1 fruit fly cellular context compared by ENCODE assay signal in genomic region chr2L:2380805-2381204, dm6.
TF ChIP-seq lines count a peak whose summit lies in the region.

TSS of gene Eogt (plus strand) at chr2L:2381097.

TF ChIP-seq in whole organism, embryonic, 481 proteins besides CTCF, POLR2A, EP300 and RAD21 (continued from another document and continues in another):
- peak; percentile 86 for TF ChIP-seq CG18011 (GFP tag; optimal IDR thresholded peaks at IDR 0.05; lab: Kevin White, UChicago)
- TF ChIP-seq CG8290 (GFP tag; optimal IDR thresholded peaks at IDR 0.05; lab: Kevin White, UChicago): peak; percentile 84
- peak; percentile 58 to 98 for TF ChIP-seq CG8290 (tag; optimal IDR thresholded peaks at IDR 0.05; lab: Kevin White, UChicago)
- peak; percentile 88 for TF ChIP-seq CG17385 (GFP tag; optimal IDR thresholded peaks at IDR 0.05; lab: Kevin White, UChicago)
- TF ChIP-seq kni (GFP tag; optimal IDR thresholded peaks at IDR 0.05; lab: Kevin White, UChicago): peak; percentile 43
- peak; percentile 83 for TF ChIP-seq CG7271 (tag; optimal IDR thresholded peaks at IDR 0.05; lab: Kevin White, UChicago)
- peak; percentile 61 for TF ChIP-seq CG5180 (GFP tag; optimal IDR thresholded peaks at IDR 0.05; lab: Kevin White, UChicago)
- peak; percentile 82; the same call in 2 of the 3 replicates for TF ChIP-seq sr (GFP tag; IDR thresholded peaks at IDR 0.05; lab: Robert Waterston, UW)
- TF ChIP-seq pita (GFP tag; optimal IDR thresholded peaks at IDR 0.05; lab: Kevin White, UChicago): peak; percentile 64
- peak; percentile 68 for TF ChIP-seq D19B (GFP tag; optimal IDR thresholded peaks at IDR 0.05; lab: Kevin White, UChicago)
- peak; percentile 92 for TF ChIP-seq CG2678 (tag; optimal IDR thresholded peaks at IDR 0.05; lab: Kevin White, UChicago)
- TF ChIP-seq CG11085 (GFP tag; IDR thresholded peaks at IDR 0.05; lab: Robert Waterston, UW): peak; percentile 92
- no peak for TF ChIP-seq her (GFP tag; optimal IDR thresholded peaks at IDR 0.05; lab: Kevin White, UChicago)
- TF ChIP-seq CG32767 (GFP tag; IDR thresholded peaks at IDR 0.05; lab: Robert Waterston, UW): peak; percentile 94
- peak; percentile 95 for TF ChIP-seq CG3847 (GFP tag; IDR thresholded peaks at IDR 0.05; lab: Robert Waterston, UW)
- peak; percentile 68 for TF ChIP-seq Elba2 (GFP tag; optimal IDR thresholded peaks at IDR 0.05; lab: Kevin White, UChicago)
- TF ChIP-seq CG7372 (GFP tag; IDR thresholded peaks at IDR 0.05; lab: Robert Waterston, UW): peak; percentile 94
- peak; percentile 69 to 90 for TF ChIP-seq chif (GFP tag; optimal IDR thresholded peaks at IDR 0.05; lab: Kevin White, UChicago)
- peak; percentile 77 for TF ChIP-seq Adf1 (GFP tag; IDR thresholded peaks at IDR 0.05; lab: Robert Waterston, UW)
- no peak for TF ChIP-seq ash1 (GFP tag; optimal IDR thresholded peaks at IDR 0.05; lab: Kevin White, UChicago)
- TF ChIP-seq CG10565 (GFP tag; optimal IDR thresholded peaks at IDR 0.05; lab: Kevin White, UChicago): peak; percentile 54
- TF ChIP-seq Mrtf (GFP tag; IDR thresholded peaks at IDR 0.05; lab: Robert Waterston, UW): peak; percentile 91
- peak; percentile 84; the same call in 1 of the 2 replicates for TF ChIP-seq aop (GFP tag; IDR thresholded peaks at IDR 0.05; lab: Robert Waterston, UW)
- peak; percentile 50 for TF ChIP-seq CG7987 (GFP tag; optimal IDR thresholded peaks at IDR 0.05; lab: Kevin White, UChicago)
- peak; percentile 94 for TF ChIP-seq Drgx (GFP tag; IDR thresholded peaks at IDR 0.05; lab: Robert Waterston, UW)
- peak; percentile 88 for TF ChIP-seq toy (GFP tag; IDR thresholded peaks at IDR 0.05; lab: Robert Waterston, UW)
- peak; percentile 82 for TF ChIP-seq Blimp-1 (GFP tag; optimal IDR thresholded peaks at IDR 0.05; lab: Kevin White, UChicago)
- peak in 1 of 3 experiments; percentile 93 for TF ChIP-seq lola (GFP tag; optimal IDR thresholded peaks at IDR 0.05; lab: Kevin White, UChicago)
- TF ChIP-seq CG7786 (GFP tag; optimal IDR thresholded peaks at IDR 0.05; lab: Kevin White, UChicago): peak; percentile 55
- peak; percentile 91 for TF ChIP-seq CG4820 (GFP tag; optimal IDR thresholded peaks at IDR 0.05; lab: Kevin White, UChicago)
- TF ChIP-seq CG12744 (GFP tag; optimal IDR thresholded peaks at IDR 0.05; lab: Kevin White, UChicago): peak; percentile 68
- peak; percentile 43 for TF ChIP-seq CG6765 (GFP tag; optimal IDR thresholded peaks at IDR 0.05; lab: Kevin White, UChicago)
- peak; percentile 95 for TF ChIP-seq CG6272 (GFP tag; IDR thresholded peaks at IDR 0.05; lab: Robert Waterston, UW)
- TF ChIP-seq vnd (GFP tag; IDR thresholded peaks at IDR 0.05; lab: Robert Waterston, UW; ENCODE audit: partially characterized antibody): no peak
- TF ChIP-seq MESR4 (GFP tag; optimal IDR thresholded peaks at IDR 0.05; lab: Kevin White, UChicago): no peak
- peak; percentile 85; the same call in 1 of the 2 replicates for TF ChIP-seq ham (GFP tag; IDR thresholded peaks at IDR 0.05; lab: Robert Waterston, UW)
- no peak for TF ChIP-seq CG7963 (GFP tag; IDR thresholded peaks at IDR 0.05; lab: Robert Waterston, UW; ENCODE audit: partially characterized antibody)
- peak; percentile 73 for TF ChIP-seq vfl (GFP tag; optimal IDR thresholded peaks at IDR 0.05; lab: Kevin White, UChicago)
- TF ChIP-seq tap (tag; optimal IDR thresholded peaks at IDR 0.05; lab: Kevin White, UChicago): peak; percentile 84
- TF ChIP-seq zf30C (GFP tag; optimal IDR thresholded peaks at IDR 0.05; lab: Kevin White, UChicago): no peak
- TF ChIP-seq CG10462 (GFP tag; optimal IDR thresholded peaks at IDR 0.05; lab: Kevin White, UChicago): peak; percentile 90
- peak; percentile 86 for TF ChIP-seq CG18476 (GFP tag; optimal IDR thresholded peaks at IDR 0.05; lab: Kevin White, UChicago)
- peak; percentile 31 for TF ChIP-seq Sin3A (optimal IDR thresholded peaks at IDR 0.05; lab: Kevin White, UChicago)
- TF ChIP-seq Nf-YB (GFP tag; optimal IDR thresholded peaks at IDR 0.05; lab: Kevin White, UChicago): peak; percentile 77
- peak; percentile 95 for TF ChIP-seq PHDP (tag; optimal IDR thresholded peaks at IDR 0.05; lab: Kevin White, UChicago)
- TF ChIP-seq CG14441 (GFP tag; IDR thresholded peaks at IDR 0.05; lab: Robert Waterston, UW): peak; percentile 96
- TF ChIP-seq Mad (GFP tag; optimal IDR thresholded peaks at IDR 0.05; lab: Kevin White, UChicago): peak; percentile 71
- TF ChIP-seq Awh (GFP tag; IDR thresholded peaks at IDR 0.05; lab: Robert Waterston, UW): peak; percentile 96
- TF ChIP-seq CG17328 (GFP tag; IDR thresholded peaks at IDR 0.05; lab: Robert Waterston, UW): peak; percentile 99
- peak; percentile 64 for TF ChIP-seq CG9609 (GFP tag; optimal IDR thresholded peaks at IDR 0.05; lab: Kevin White, UChicago)
- peak; percentile 97 for TF ChIP-seq ttk (GFP tag; IDR thresholded peaks at IDR 0.05; lab: Robert Waterston, UW)
- peak; percentile 93 for TF ChIP-seq Hmr (GFP tag; optimal IDR thresholded peaks at IDR 0.05; lab: Kevin White, UChicago)
- TF ChIP-seq CoRest (tag; optimal IDR thresholded peaks at IDR 0.05; lab: Kevin White, UChicago): peak; percentile 97
- peak; percentile 85 for TF ChIP-seq ind (GFP tag; optimal IDR thresholded peaks at IDR 0.05; lab: Kevin White, UChicago)
- peak; percentile 94 for TF ChIP-seq seq (GFP tag; IDR thresholded peaks at IDR 0.05; lab: Robert Waterston, UW)
- TF ChIP-seq CG31441 (GFP tag; IDR thresholded peaks at IDR 0.05; lab: Robert Waterston, UW): peak; percentile 86
- peak; percentile 96 for TF ChIP-seq CG2199 (GFP tag; IDR thresholded peaks at IDR 0.05; lab: Robert Waterston, UW)
- TF ChIP-seq Hr39 (optimal IDR thresholded peaks at IDR 0.05; lab: Kevin White, UChicago): no peak
- TF ChIP-seq mirr (GFP tag; optimal IDR thresholded peaks at IDR 0.05; lab: Kevin White, UChicago): peak; percentile 46
- no peak for TF ChIP-seq usp (GFP tag; optimal IDR thresholded peaks at IDR 0.05; lab: Kevin White, UChicago)
- peak; percentile 91 for TF ChIP-seq CG17612 (GFP tag; IDR thresholded peaks at IDR 0.05; lab: Robert Waterston, UW)
- peak; percentile 95 for TF ChIP-seq CG13424 (tag; optimal IDR thresholded peaks at IDR 0.05; lab: Kevin White, UChicago)
- peak; percentile 95 for TF ChIP-seq Oaz (GFP tag; IDR thresholded peaks at IDR 0.05; lab: Robert Waterston, UW)
- TF ChIP-seq CG3726 (GFP tag; IDR thresholded peaks at IDR 0.05; lab: Robert Waterston, UW): peak; percentile 95
- peak; percentile 98 for TF ChIP-seq ken (GFP tag; IDR thresholded peaks at IDR 0.05; lab: Robert Waterston, UW)
- no peak for TF ChIP-seq D (optimal IDR thresholded peaks at IDR 0.05; lab: Kevin White, UChicago)
- TF ChIP-seq D (GFP tag; optimal IDR thresholded peaks at IDR 0.05; lab: Kevin White, UChicago): peak; percentile 85
- peak; percentile 27 for TF ChIP-seq gro (GFP tag; optimal IDR thresholded peaks at IDR 0.05; lab: Kevin White, UChicago)
- TF ChIP-seq lilli (GFP tag; optimal IDR thresholded peaks at IDR 0.05; lab: Kevin White, UChicago): peak; percentile 92
- peak; percentile 98 for TF ChIP-seq vvl (GFP tag; IDR thresholded peaks at IDR 0.05; lab: Robert Waterston, UW)
- no peak for TF ChIP-seq CG7745 (tag; optimal IDR thresholded peaks at IDR 0.05; lab: Kevin White, UChicago)
- TF ChIP-seq h (optimal IDR thresholded peaks at IDR 0.05; lab: Kevin White, UChicago): no peak
- no peak for TF ChIP-seq pfk (GFP tag; optimal IDR thresholded peaks at IDR 0.05; lab: Kevin White, UChicago)
- no peak for TF ChIP-seq CG14860 (GFP tag; IDR thresholded peaks at IDR 0.05; lab: Robert Waterston, UW; ENCODE audit: partially characterized antibody)
- no peak for TF ChIP-seq hkb (optimal IDR thresholded peaks at IDR 0.05; lab: Kevin White, UChicago)
- peak; percentile 96 for TF ChIP-seq hkb (GFP tag; IDR thresholded peaks at IDR 0.05; lab: Robert Waterston, UW)
- peak; percentile 64 for TF ChIP-seq CG17186 (GFP tag; optimal IDR thresholded peaks at IDR 0.05; lab: Kevin White, UChicago)
- TF ChIP-seq CG6813 (GFP tag; optimal IDR thresholded peaks at IDR 0.05; lab: Kevin White, UChicago): peak; percentile 76
- TF ChIP-seq dysf (GFP tag; IDR thresholded peaks at IDR 0.05; lab: Robert Waterston, UW): peak; percentile 98
- peak; percentile 83 for TF ChIP-seq mam (GFP tag; optimal IDR thresholded peaks at IDR 0.05; lab: Kevin White, UChicago)
- TF ChIP-seq ac (GFP tag; optimal IDR thresholded peaks at IDR 0.05; lab: Kevin White, UChicago): peak; percentile 71
- peak; percentile 82 for TF ChIP-seq trh (GFP tag; optimal IDR thresholded peaks at IDR 0.05; lab: Kevin White, UChicago)
- peak; percentile 91 for TF ChIP-seq NfI (GFP tag; optimal IDR thresholded peaks at IDR 0.05; lab: Kevin White, UChicago)
- TF ChIP-seq CG17802 (tag; optimal IDR thresholded peaks at IDR 0.05; lab: Kevin White, UChicago): peak; percentile 65
- peak; percentile 39 for TF ChIP-seq Dad (GFP tag; optimal IDR thresholded peaks at IDR 0.05; lab: Kevin White, UChicago)
- TF ChIP-seq pnt (GFP tag; optimal IDR thresholded peaks at IDR 0.05; lab: Kevin White, UChicago): peak; percentile 68
- TF ChIP-seq chn (GFP tag; optimal IDR thresholded peaks at IDR 0.05; lab: Kevin White, UChicago): peak; percentile 86
- TF ChIP-seq pum (GFP tag; optimal IDR thresholded peaks at IDR 0.05; lab: Kevin White, UChicago): peak; percentile 75
- TF ChIP-seq CG15514 (GFP tag; optimal IDR thresholded peaks at IDR 0.05; lab: Kevin White, UChicago): peak; percentile 77
- TF ChIP-seq Sox102F (GFP tag; optimal IDR thresholded peaks at IDR 0.05; lab: Kevin White, UChicago): peak; percentile 94
- TF ChIP-seq ab (GFP tag; optimal IDR thresholded peaks at IDR 0.05; lab: Kevin White, UChicago): peak; percentile 53
- TF ChIP-seq jing (GFP tag; optimal IDR thresholded peaks at IDR 0.05; lab: Kevin White, UChicago): peak; percentile 86
- peak; percentile 88 for TF ChIP-seq CG12219 (GFP tag; optimal IDR thresholded peaks at IDR 0.05; lab: Kevin White, UChicago)
- peak; percentile 86 for TF ChIP-seq CG18599 (GFP tag; optimal IDR thresholded peaks at IDR 0.05; lab: Kevin White, UChicago)
- peak; percentile 76 for TF ChIP-seq slou (GFP tag; optimal IDR thresholded peaks at IDR 0.05; lab: Kevin White, UChicago)
- no peak for TF ChIP-seq CG1832 (GFP tag; optimal IDR thresholded peaks at IDR 0.05; lab: Kevin White, UChicago)
- TF ChIP-seq trem (tag; optimal IDR thresholded peaks at IDR 0.05; lab: Kevin White, UChicago): peak; percentile 90
- TF ChIP-seq fd96Cb (tag; optimal IDR thresholded peaks at IDR 0.05; lab: Kevin White, UChicago): peak; percentile 93
- TF ChIP-seq sd (tag; optimal IDR thresholded peaks at IDR 0.05; lab: Kevin White, UChicago): peak; percentile 95
- no peak for TF ChIP-seq CG14965 (GFP tag; optimal IDR thresholded peaks at IDR 0.05; lab: Kevin White, UChicago; ENCODE audit: borderline replicate concordance)
- peak; percentile 92 for TF ChIP-seq ro (GFP tag; IDR thresholded peaks at IDR 0.05; lab: Robert Waterston, UW)
- peak; percentile 54; the same call in 1 of the 2 replicates for TF ChIP-seq crol (GFP tag; IDR thresholded peaks at IDR 0.05; lab: Robert Waterston, UW)
- peak; percentile 27 for TF ChIP-seq CG15479 (GFP tag; optimal IDR thresholded peaks at IDR 0.05; lab: Kevin White, UChicago)
- peak; percentile 95 for TF ChIP-seq CG14667 (GFP tag; IDR thresholded peaks at IDR 0.05; lab: Robert Waterston, UW)
- TF ChIP-seq Rx (GFP tag; IDR thresholded peaks at IDR 0.05; lab: Robert Waterston, UW): peak; percentile 94
- peak; percentile 98 for TF ChIP-seq Ptx1 (GFP tag; IDR thresholded peaks at IDR 0.05; lab: Robert Waterston, UW)
- peak; percentile 63 for TF ChIP-seq slp2 (GFP tag; optimal IDR thresholded peaks at IDR 0.05; lab: Kevin White, UChicago)
- TF ChIP-seq Xbp1 (GFP tag; optimal IDR thresholded peaks at IDR 0.05; lab: Kevin White, UChicago): peak; percentile 94
- TF ChIP-seq CG8089 (GFP tag; optimal IDR thresholded peaks at IDR 0.05; lab: Kevin White, UChicago): peak; percentile 63
- TF ChIP-seq CHES-1-like (GFP tag; optimal IDR thresholded peaks at IDR 0.05; lab: Kevin White, UChicago): peak; percentile 37
- no peak for TF ChIP-seq NK7.1 (GFP tag; optimal IDR thresholded peaks at IDR 0.05; lab: Kevin White, UChicago)
- TF ChIP-seq CG8359 (GFP tag; optimal IDR thresholded peaks at IDR 0.05; lab: Kevin White, UChicago; ENCODE audit: borderline replicate concordance): no peak
- TF ChIP-seq HLH54F (GFP tag; optimal IDR thresholded peaks at IDR 0.05; lab: Kevin White, UChicago): peak; percentile 67
- TF ChIP-seq dimm (GFP tag; IDR thresholded peaks at IDR 0.05; lab: Robert Waterston, UW): peak; percentile 93
- peak; percentile 82 for TF ChIP-seq CG18764 (GFP tag; optimal IDR thresholded peaks at IDR 0.05; lab: Kevin White, UChicago)
- TF ChIP-seq gcm (GFP tag; optimal IDR thresholded peaks at IDR 0.05; lab: Kevin White, UChicago): peak; percentile 93
- peak; percentile 59 for TF ChIP-seq CG7928 (GFP tag; optimal IDR thresholded peaks at IDR 0.05; lab: Kevin White, UChicago)
- TF ChIP-seq E2f2 (GFP tag; IDR thresholded peaks at IDR 0.05; lab: Robert Waterston, UW): peak; percentile 79
- TF ChIP-seq Sox100B (GFP tag; optimal IDR thresholded peaks at IDR 0.05; lab: Kevin White, UChicago): peak; percentile 79
- TF ChIP-seq CG11504 (tag; optimal IDR thresholded peaks at IDR 0.05; lab: Kevin White, UChicago): peak; percentile 92
- peak; percentile 84 for TF ChIP-seq CG9437 (GFP tag; optimal IDR thresholded peaks at IDR 0.05; lab: Kevin White, UChicago)
- TF ChIP-seq jigr1 (GFP tag; IDR thresholded peaks at IDR 0.05; lab: Robert Waterston, UW): peak; percentile 95
- TF ChIP-seq CG42726 (GFP tag; IDR thresholded peaks at IDR 0.05; lab: Robert Waterston, UW; ENCODE audit: partially characterized antibody): no peak
- TF ChIP-seq tup (GFP tag; optimal IDR thresholded peaks at IDR 0.05; lab: Kevin White, UChicago): peak; percentile 73
- TF ChIP-seq crp (GFP tag; optimal IDR thresholded peaks at IDR 0.05; lab: Kevin White, UChicago): peak in 1 of 2 experiments; percentile 64
- peak; percentile 93 for TF ChIP-seq CG9817 (tag; optimal IDR thresholded peaks at IDR 0.05; lab: Kevin White, UChicago)
- no peak for TF ChIP-seq hth (optimal IDR thresholded peaks at IDR 0.05; lab: Kevin White, UChicago)
- peak; percentile 40 for TF ChIP-seq Hey (tag; optimal IDR thresholded peaks at IDR 0.05; lab: Kevin White, UChicago)
- no peak for TF ChIP-seq btn (GFP tag; optimal IDR thresholded peaks at IDR 0.05; lab: Kevin White, UChicago)
- TF ChIP-seq odd (GFP tag; optimal IDR thresholded peaks at IDR 0.05; lab: Kevin White, UChicago): peak; percentile 72
- TF ChIP-seq CG12659 (GFP tag; optimal IDR thresholded peaks at IDR 0.05; lab: Kevin White, UChicago): peak; percentile 95
- no peak for TF ChIP-seq hb (GFP tag; IDR thresholded peaks at IDR 0.05; lab: Robert Waterston, UW; ENCODE audit: partially characterized antibody)
